Fruit fly (Drosophila melanogaster) whole organism, embryonic: ENCODE measurements around the gene Mct1.

ENCODE experiments used
- Atf3 ChIP-seq: fragments of 200-800 bp; sonication (Bioruptor generic); optimal IDR thresholded peaks from 3 replicates; lab custom pipeline; 2016; ENCODE audit warnings: missing biosample characterization, missing genetic modification characterization
- BtbVII ChIP-seq: fragments of 200-800 bp; sonication (Bioruptor generic); optimal IDR thresholded peaks from 3 replicates; lab custom pipeline; 2017; ENCODE audit warnings: missing biosample characterization, mild to moderate bottlenecking, missing genetic modification characterization
- CG10543 ChIP-seq: fragments of 200-800 bp; sonication (Bioruptor generic); optimal IDR thresholded peaks from 3 replicates; lab custom pipeline; 2017; ENCODE audit warnings: missing biosample characterization, mild to moderate bottlenecking, missing genetic modification characterization, moderate library complexity
- CG11398 ChIP-seq: fragments of 200-800 bp; sonication (Bioruptor generic); optimal IDR thresholded peaks from 2 replicates; lab custom pipeline; 2016; ENCODE audit warnings: missing biosample characterization, missing genetic modification characterization
- CG12299 ChIP-seq: fragments of 200-800 bp; sonication (Bioruptor generic); optimal IDR thresholded peaks from 2 replicates; lab custom pipeline; 2018; ENCODE audit warnings: missing biosample characterization, mild to moderate bottlenecking, missing genetic modification characterization
- CG15269 ChIP-seq: fragments of 200-800 bp; sonication (Bioruptor generic); optimal IDR thresholded peaks from 2 replicates; lab custom pipeline; 2018; ENCODE audit warnings: missing biosample characterization, mild to moderate bottlenecking, missing genetic modification characterization, moderate library complexity
- CG17328 ChIP-seq: fragments of 200-800 bp; sonication (Bioruptor generic); IDR thresholded peaks from 2 replicates; pipeline ENCODE4 v1.3.6; 2022; ENCODE audit warnings: missing biosample characterization, missing genetic modification characterization
- CG18599 ChIP-seq: fragments of 200-800 bp; sonication (Bioruptor generic); optimal IDR thresholded peaks from 3 replicates; lab custom pipeline; 2017; ENCODE audit warnings: missing biosample characterization, missing genetic modification characterization, mild to moderate bottlenecking, moderate library complexity, missing genetic modification reagents
- CG30431 ChIP-seq: fragments of 200-800 bp; sonication (Bioruptor generic); optimal IDR thresholded peaks from 2 replicates; lab custom pipeline; 2017; ENCODE audit warnings: missing biosample characterization, missing genetic modification characterization
- CG34224 ChIP-seq: fragments of 200-800 bp; sonication (Bioruptor generic); IDR thresholded peaks from 3 replicates; pipeline ENCODE4 v1.3.6; 2022; ENCODE audit warnings: missing biosample characterization, missing genetic modification characterization; ENCODE audit not compliant: partially characterized antibody
- CG34376 ChIP-seq: fragments of 200-800 bp; sonication (Bioruptor generic); optimal IDR thresholded peaks from 2 replicates; lab custom pipeline; 2018; ENCODE audit warnings: missing biosample characterization, mild to moderate bottlenecking, missing genetic modification characterization
- CG42726 ChIP-seq: fragments of 200-800 bp; sonication (Bioruptor generic); IDR thresholded peaks from 2 replicates; pipeline ENCODE4 v1.3.6; 2022; ENCODE audit warnings: missing biosample characterization, missing genetic modification characterization; ENCODE audit not compliant: partially characterized antibody
- CG7786 ChIP-seq: fragments of 200-800 bp; sonication (Bioruptor generic); optimal IDR thresholded peaks from 2 replicates; lab custom pipeline; 2016; ENCODE audit warnings: missing biosample characterization, missing genetic modification characterization
- CG8089 ChIP-seq: fragments of 200-800 bp; sonication (Bioruptor generic); optimal IDR thresholded peaks from 3 replicates; lab custom pipeline; 2016; ENCODE audit warnings: missing biosample characterization, missing genetic modification characterization
- CG8388 ChIP-seq: fragments of 200-800 bp; sonication (Bioruptor generic); optimal IDR thresholded peaks from 2 replicates; lab custom pipeline; 2019; ENCODE audit warnings: missing biosample characterization, mild to moderate bottlenecking, missing genetic modification characterization, moderate library complexity
- CG8924 ChIP-seq: fragments of 200-800 bp; optimal IDR thresholded peaks from 3 replicates; lab custom pipeline; 2019; ENCODE audit warnings: missing biosample characterization, mild to moderate bottlenecking, missing genetic modification characterization, moderate library complexity
- CHES-1-like ChIP-seq: fragments of 200-800 bp; sonication (Bioruptor generic); optimal IDR thresholded peaks from 2 replicates; lab custom pipeline; 2016; ENCODE audit warnings: missing biosample characterization, missing genetic modification characterization
- CrebB ChIP-seq: fragments of 200-800 bp; sonication (Bioruptor generic); optimal IDR thresholded peaks from 3 replicates; lab custom pipeline; 2018; ENCODE audit warnings: missing biosample characterization, mild to moderate bottlenecking, missing genetic modification characterization
- D19B ChIP-seq: fragments of 200-800 bp; sonication (Bioruptor generic); optimal IDR thresholded peaks from 2 replicates; lab custom pipeline; 2017; ENCODE audit warnings: missing biosample characterization, mild to moderate bottlenecking, missing genetic modification characterization
- Dip3 ChIP-seq: fragments of 200-800 bp; sonication (Bioruptor generic); optimal IDR thresholded peaks from 3 replicates; lab custom pipeline; 2016; ENCODE audit warnings: missing biosample characterization, missing genetic modification characterization
- GATAe ChIP-seq: fragments of 200-800 bp; sonication (Bioruptor generic); conservative IDR thresholded peaks from 2 replicates; pipeline ENCODE4 v1.3.6; 2022; ENCODE audit warnings: missing biosample characterization, missing genetic modification characterization
- Hmr ChIP-seq: fragments of 200-800 bp; sonication (Bioruptor generic); optimal IDR thresholded peaks from 3 replicates; lab custom pipeline; 2017; ENCODE audit warnings: mild to moderate bottlenecking, missing biosample characterization, missing genetic modification reagents, missing genetic modification characterization
- Hr39 ChIP-seq: fragments of >200 bp; optimal IDR thresholded peaks from 2 replicates; lab custom pipeline; 2017
- Hr78 ChIP-seq, 2 experiments: fragments of 200-800 bp in 1 of 2; fragments of >200 bp in 1 of 2; sonication (Bioruptor generic) in 1 of 2; optimal IDR thresholded peaks; 2 replicates each; lab custom pipeline; 2017 to 2019; ENCODE audit warnings: missing biosample characterization in 2 of 2, missing genetic modification characterization in 2 of 2, mild to moderate bottlenecking in 1 of 2, moderate library complexity in 1 of 2
- Lim3 ChIP-seq: fragments of 200-800 bp; sonication (Bioruptor generic); IDR thresholded peaks from 2 replicates; pipeline ENCODE4 v1.3.6; 2022; ENCODE audit warnings: missing biosample characterization, missing genetic modification characterization
- Med ChIP-seq: fragments of 200-800 bp; sonication (Bioruptor generic); peaks from one replicate; lab custom pipeline; 2016; ENCODE audit warnings: missing biosample characterization, missing genetic modification characterization, mild to moderate bottlenecking, inconsistent platforms, moderate library complexity
- Oaz ChIP-seq: fragments of 200-800 bp; sonication (Bioruptor generic); IDR thresholded peaks from 2 replicates; pipeline ENCODE4 v1.3.6; 2022; ENCODE audit warnings: missing biosample characterization, missing genetic modification characterization
- Spps ChIP-seq: fragments of 200-800 bp; sonication (Bioruptor generic); optimal IDR thresholded peaks from 2 replicates; lab custom pipeline; 2018; ENCODE audit warnings: missing biosample characterization, mild to moderate bottlenecking, missing genetic modification characterization
- Sry-δ ChIP-seq: fragments of 200-800 bp; sonication (Bioruptor generic); optimal IDR thresholded peaks from 2 replicates; lab custom pipeline; 2016; ENCODE audit warnings: missing biosample characterization, missing genetic modification characterization
- ab ChIP-seq: fragments of 200-800 bp; sonication (Bioruptor generic); optimal IDR thresholded peaks from 2 replicates; lab custom pipeline; 2016; ENCODE audit warnings: missing biosample characterization, missing genetic modification characterization
- ase ChIP-seq: fragments of 200-800 bp; sonication (Bioruptor generic); IDR thresholded peaks from 3 replicates; pipeline ENCODE4 v1.3.6; 2022; ENCODE audit warnings: missing biosample characterization, missing genetic modification characterization
- ato ChIP-seq: fragments of 200-800 bp; sonication (Bioruptor generic); IDR thresholded peaks from 2 replicates; pipeline ENCODE4 v1.3.6; 2022; ENCODE audit warnings: missing biosample characterization, missing genetic modification characterization; ENCODE audit not compliant: partially characterized antibody
- bbx ChIP-seq: fragments of 200-800 bp; sonication (Bioruptor generic); IDR thresholded peaks from 2 replicates; pipeline ENCODE4 v1.3.6; 2022; ENCODE audit warnings: missing biosample characterization, missing genetic modification characterization; ENCODE audit not compliant: partially characterized antibody
- chinmo ChIP-seq: fragments of 200-800 bp; sonication (Bioruptor generic); IDR thresholded peaks from 4 replicates; pipeline ENCODE4 v1.3.6; 2022; ENCODE audit warnings: missing biosample characterization, missing genetic modification characterization; ENCODE audit not compliant: partially characterized antibody
- crc ChIP-seq: fragments of 200-800 bp; sonication (Bioruptor generic); optimal IDR thresholded peaks from 2 replicates; lab custom pipeline; 2016; ENCODE audit warnings: missing biosample characterization, missing genetic modification characterization
- dmrt99B ChIP-seq: fragments of 200-800 bp; sonication (Bioruptor generic); optimal IDR thresholded peaks from 2 replicates; lab custom pipeline; 2018; ENCODE audit warnings: missing biosample characterization, mild to moderate bottlenecking, missing genetic modification characterization, moderate library complexity
- en ChIP-seq: fragments of 200-800 bp; sonication (Bioruptor generic); optimal IDR thresholded peaks from 2 replicates; lab custom pipeline; 2016; ENCODE audit warnings: missing biosample characterization, missing genetic modification characterization
- grn ChIP-seq: fragments of 200-800 bp; sonication (Bioruptor generic); optimal IDR thresholded peaks from 3 replicates; lab custom pipeline; 2017; ENCODE audit warnings: missing biosample characterization, missing genetic modification characterization
- h ChIP-seq: fragments of >200 bp; optimal IDR thresholded peaks from 2 replicates; lab custom pipeline; 2017
- lab ChIP-seq: fragments of 200-800 bp; sonication (Bioruptor generic); optimal IDR thresholded peaks from 3 replicates; lab custom pipeline; 2017; ENCODE audit warnings: missing biosample characterization, missing genetic modification characterization, mild to moderate bottlenecking, moderate library complexity, missing genetic modification reagents
- mirr ChIP-seq: fragments of 200-800 bp; sonication (Bioruptor generic); optimal IDR thresholded peaks from 3 replicates; lab custom pipeline; 2018; ENCODE audit warnings: missing biosample characterization, mild to moderate bottlenecking, missing genetic modification characterization
- nmo ChIP-seq: fragments of 200-800 bp; sonication (Bioruptor generic); optimal IDR thresholded peaks from 2 replicates; lab custom pipeline; 2018; ENCODE audit warnings: missing biosample characterization, mild to moderate bottlenecking, missing genetic modification characterization, moderate library complexity
- odd ChIP-seq: fragments of 200-800 bp; sonication (Bioruptor generic); optimal IDR thresholded peaks from 2 replicates; lab custom pipeline; 2017; ENCODE audit warnings: missing biosample characterization, mild to moderate bottlenecking, missing genetic modification characterization
- otp ChIP-seq: fragments of 200-800 bp; sonication (Bioruptor generic); IDR thresholded peaks from 3 replicates; pipeline ENCODE4, ENCODE4 v1.3.6; 2022; ENCODE audit warnings: missing biosample characterization, missing genetic modification characterization
- sd ChIP-seq: fragments of 200-800 bp; sonication (Bioruptor generic); optimal IDR thresholded peaks from 3 replicates; lab custom pipeline; 2018; ENCODE audit warnings: missing biosample characterization, mild to moderate bottlenecking, missing genetic modification characterization, moderate library complexity
- sob ChIP-seq: fragments of 200-800 bp; sonication (Bioruptor generic); IDR thresholded peaks from 2 replicates; pipeline ENCODE4 v1.3.6; 2022; ENCODE audit warnings: missing biosample characterization, missing genetic modification characterization
- stwl ChIP-seq: fragments of 200-800 bp; sonication (Bioruptor generic); optimal IDR thresholded peaks from 3 replicates; lab custom pipeline; 2018; ENCODE audit warnings: missing biosample characterization, mild to moderate bottlenecking, missing genetic modification characterization, moderate library complexity
- tin ChIP-seq: fragments of 200-800 bp; sonication (Bioruptor generic); optimal IDR thresholded peaks from 3 replicates; lab custom pipeline; 2016; ENCODE audit warnings: missing biosample characterization, missing genetic modification characterization
- vnd ChIP-seq: fragments of 200-800 bp; sonication (Bioruptor generic); IDR thresholded peaks from 3 replicates; pipeline ENCODE4 v1.3.6; 2022; ENCODE audit warnings: missing biosample characterization, missing genetic modification characterization; ENCODE audit not compliant: partially characterized antibody
- wdn ChIP-seq: fragments of 200-800 bp; sonication (Bioruptor generic); IDR thresholded peaks from 2 replicates; pipeline ENCODE4 v1.3.6; 2022; ENCODE audit warnings: missing biosample characterization, missing genetic modification characterization

The Mct1 gene

DNA sequence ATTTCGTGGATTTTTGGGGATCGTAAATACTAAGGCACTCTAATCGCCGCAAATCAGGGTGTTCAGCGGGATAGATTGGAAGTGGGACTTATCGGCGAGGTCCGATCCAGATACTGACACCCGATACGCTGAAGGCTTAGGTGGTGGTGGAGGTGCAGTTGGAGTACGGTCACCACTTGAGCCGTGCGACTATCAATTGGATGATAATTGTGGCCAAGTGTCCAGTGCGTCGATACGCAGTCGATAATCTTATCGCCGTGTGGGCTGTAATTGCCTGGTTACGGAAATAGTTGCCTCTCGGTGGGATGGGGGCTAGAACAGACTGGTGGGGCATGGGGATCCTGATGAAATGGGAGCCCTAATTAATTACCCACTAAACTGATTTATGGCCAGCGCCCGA, 10.3 kb downstream of the Mct1 start (continued):
- TF ChIP-seq Spps (tag; lab: Kevin White, UChicago) (no peak), CG34224 (GFP tag; lab: Robert Waterston, UW) (no peak), CHES-1-like (GFP tag; lab: Kevin White, UChicago) (no peak), Lim3 (no peak), en (no peak), Med (GFP tag; lab: Kevin White, UChicago) (peak; percentile 12), tin (GFP tag; lab: Kevin White, UChicago) (no peak), stwl (tag; lab: Kevin White, UChicago) (no peak), CG11398 (no peak), BtbVII (GFP tag; lab: Kevin White, UChicago) (no peak), CG10543 (GFP tag; lab: Kevin White, UChicago) (peak; percentile 49), Hmr (no peak), chinmo (GFP tag; lab: Robert Waterston, UW) (peak; percentile 75; the same call in 1 of the 4 replicates), CG12299 (no peak), CG18599 (GFP tag; lab: Kevin White, UChicago) (peak; percentile 67), ato (GFP tag; lab: Robert Waterston, UW) (no peak), mirr (GFP tag; lab: Kevin White, UChicago) (peak; percentile 16), sob (GFP tag; lab: Robert Waterston, UW) (no peak), CG15269 (tag; lab: Kevin White, UChicago) (no peak), odd (GFP tag; lab: Kevin White, UChicago) (no peak), ase (no peak), CG34376 (GFP tag; lab: Kevin White, UChicago) (peak; percentile 90), Atf3 (no peak), CG17328 (GFP tag; lab: Robert Waterston, UW) (no peak), wdn (GFP tag; lab: Robert Waterston, UW) (no peak), ab (GFP tag; lab: Kevin White, UChicago) (no peak), CG8388 (GFP tag; lab: Kevin White, UChicago) (no peak), h (lab: Kevin White, UChicago) (no peak), sd (tag; lab: Kevin White, UChicago) (peak; percentile 85), bbx (GFP tag; lab: Robert Waterston, UW) (no peak), CG30431 (no peak), Sry-δ (GFP tag; lab: Kevin White, UChicago) (no peak), otp (GFP tag; lab: Robert Waterston, UW) (0 out of 3 replicates have a peak, but pooled peaks have one; percentile 42), crc (GFP tag; lab: Kevin White, UChicago) (no peak), CrebB (tag; lab: Kevin White, UChicago) (no peak), dmrt99B (no peak), lab (GFP tag; lab: Kevin White, UChicago) (peak; percentile 2), Oaz (GFP tag; lab: Robert Waterston, UW) (no peak), CG7786 (GFP tag; lab: Kevin White, UChicago) (no peak), Hr78 (GFP tag; optimal IDR thresholded peaks at IDR 0.05; lab: Kevin White, UChicago) (peak in 1 of 2 experiments; percentile 10), CG42726 (GFP tag; lab: Robert Waterston, UW) (no peak), vnd (GFP tag; lab: Robert Waterston, UW) (peak; percentile 46; the same call in 1 of the 3 replicates), D19B (GFP tag; lab: Kevin White, UChicago) (no peak), CG8089 (GFP tag; lab: Kevin White, UChicago) (no peak), GATAe (GFP tag; lab: Robert Waterston, UW) (peak; percentile 80; the same call in 1 of the 2 replicates), grn (peak; percentile 98), CG8924 (tag; lab: Kevin White, UChicago) (no peak), Hr39 (no peak), Dip3 (GFP tag; lab: Kevin White, UChicago) (no peak), nmo (GFP tag; lab: Kevin White, UChicago) (no peak)
- TF ChIP-seq, all 482 proteins: peak for 19
